Worm (Caenorhabditis elegans) whole organism, late embryonic: ENCODE data around the gene spp-12.

Experiments used
- C38D4.7 ChIP-seq: fragments of 200-800 bp; sonication (Bioruptor generic); optimal IDR thresholded peaks from 2 replicates; lab custom pipeline; 2018; ENCODE audit warnings: mild to moderate bottlenecking, missing genetic modification characterization, moderate library complexity, missing compliant biosample characterization
- F13H6.1 ChIP-seq: sonication (generic microtip); optimal IDR thresholded peaks from 2 replicates; lab custom pipeline; 2016; ENCODE audit warnings: missing genetic modification characterization, missing compliant biosample characterization
- K09A11.1 ChIP-seq: sonication (generic microtip); optimal IDR thresholded peaks from 2 replicates; lab custom pipeline; 2017; ENCODE audit warnings: antibody characterized with exemption, mild to moderate bottlenecking, missing genetic modification characterization, missing compliant biosample characterization; ENCODE audit not compliant: insufficient read depth
- ahr-1 ChIP-seq: sonication (generic microtip); optimal IDR thresholded peaks from 2 replicates; lab custom pipeline; 2016; ENCODE audit warnings: missing genetic modification characterization, missing compliant biosample characterization
- ama-1 ChIP-seq: fragments of 150-350 bp; optimal IDR thresholded peaks from 2 replicates; lab custom pipeline; 2014
- ceh-14 ChIP-seq: sonication (generic microtip); optimal IDR thresholded peaks from 2 replicates; lab custom pipeline; 2016; ENCODE audit warnings: missing genotype, missing genetic modification characterization, missing compliant biosample characterization
- ceh-18 ChIP-seq: sonication (generic microtip); optimal IDR thresholded peaks from 2 replicates; lab custom pipeline; 2016; ENCODE audit warnings: missing genetic modification characterization, missing compliant biosample characterization
- ceh-24 ChIP-seq: sonication (generic microtip); optimal IDR thresholded peaks from 2 replicates; lab custom pipeline; 2016; ENCODE audit warnings: mild to moderate bottlenecking, missing genetic modification characterization, missing compliant biosample characterization
- ceh-30 ChIP-seq: fragments of 150-350 bp; optimal IDR thresholded peaks from 2 replicates; lab custom pipeline; 2014; ENCODE audit warnings: missing biosample characterization, missing genetic modification characterization
- ceh-34 ChIP-seq: sonication (generic microtip); optimal IDR thresholded peaks from 2 replicates; lab custom pipeline; 2016; ENCODE audit warnings: mild to moderate bottlenecking, missing genetic modification characterization, missing compliant biosample characterization
- ceh-48 ChIP-seq: sonication (generic microtip); optimal IDR thresholded peaks from 2 replicates; lab custom pipeline; 2016; ENCODE audit warnings: missing genetic modification characterization, inconsistent platforms, missing compliant biosample characterization
- ceh-6 ChIP-seq: fragments of 200-800 bp; sonication (Bioruptor generic); optimal IDR thresholded peaks from 2 replicates; lab custom pipeline; 2018; ENCODE audit warnings: mild to moderate bottlenecking, missing genetic modification characterization, missing compliant biosample characterization
- ceh-9 ChIP-seq: sonication (generic microtip); optimal IDR thresholded peaks from 2 replicates; lab custom pipeline; 2016; ENCODE audit warnings: mild to moderate bottlenecking, missing genetic modification characterization, inconsistent platforms, missing compliant biosample characterization
- dmd-4 ChIP-seq: sonication (generic microtip); optimal IDR thresholded peaks from 2 replicates; lab custom pipeline; 2016; ENCODE audit warnings: borderline replicate concordance, missing genetic modification characterization, missing compliant biosample characterization
- elt-4 ChIP-seq: sonication (generic microtip); optimal IDR thresholded peaks from 2 replicates; lab custom pipeline; 2016; ENCODE audit warnings: missing genetic modification characterization, missing compliant biosample characterization
- ets-4 ChIP-seq: sonication (generic microtip); optimal IDR thresholded peaks from 2 replicates; lab custom pipeline; 2016; ENCODE audit warnings: missing genetic modification characterization, missing compliant biosample characterization
- eyg-1 ChIP-seq: sonication (generic microtip); optimal IDR thresholded peaks from 2 replicates; lab custom pipeline; 2016; ENCODE audit warnings: missing genotype, missing genetic modification characterization, missing compliant biosample characterization
- fkh-10 ChIP-seq: fragments of 150-350 bp; optimal IDR thresholded peaks from 2 replicates; lab custom pipeline; 2014; ENCODE audit warnings: missing biosample characterization, missing genetic modification reagents, missing genetic modification characterization
- fkh-6 ChIP-seq: sonication (generic microtip); optimal IDR thresholded peaks from 2 replicates; lab custom pipeline; 2016; ENCODE audit warnings: missing genetic modification characterization, missing compliant biosample characterization
- gmeb-2 ChIP-seq: sonication (generic microtip); optimal IDR thresholded peaks from 2 replicates; lab custom pipeline; 2016; ENCODE audit warnings: missing genetic modification characterization, inconsistent platforms, missing compliant biosample characterization
- hlh-13 ChIP-seq: fragments of 200-800 bp; sonication (Bioruptor generic); optimal IDR thresholded peaks from 2 replicates; lab custom pipeline; 2018; ENCODE audit warnings: mild to moderate bottlenecking, missing genetic modification characterization, missing compliant biosample characterization
- hlh-15 ChIP-seq: sonication (generic microtip); optimal IDR thresholded peaks from 2 replicates; lab custom pipeline; 2016; ENCODE audit warnings: missing genetic modification characterization, missing compliant biosample characterization
- hlh-8 ChIP-seq: sonication (generic microtip); optimal IDR thresholded peaks from 2 replicates; lab custom pipeline; 2016; ENCODE audit warnings: missing genotype, missing genetic modification characterization, missing compliant biosample characterization
- lim-6 ChIP-seq: sonication (generic microtip); optimal IDR thresholded peaks from 2 replicates; lab custom pipeline; 2016; ENCODE audit warnings: missing genetic modification characterization, missing compliant biosample characterization
- madf-2 ChIP-seq: sonication (generic microtip); optimal IDR thresholded peaks from 2 replicates; lab custom pipeline; 2017; ENCODE audit warnings: missing genetic modification characterization, missing compliant biosample characterization
- mec-3 ChIP-seq: sonication (generic microtip); optimal IDR thresholded peaks from 2 replicates; lab custom pipeline; 2016; ENCODE audit warnings: borderline replicate concordance, missing genetic modification characterization, missing compliant biosample characterization
- nfya-1 ChIP-seq: sonication (generic microtip); optimal IDR thresholded peaks from 2 replicates; lab custom pipeline; 2017; ENCODE audit warnings: missing genetic modification characterization, mild to moderate bottlenecking, missing compliant biosample characterization, antibody characterized with exemption, moderate library complexity
- nhr-232 ChIP-seq: sonication (generic microtip); optimal IDR thresholded peaks from 2 replicates; lab custom pipeline; 2016; ENCODE audit warnings: missing genetic modification characterization, missing compliant biosample characterization
- npax-4 ChIP-seq: sonication (generic microtip); optimal IDR thresholded peaks from 2 replicates; lab custom pipeline; 2016; ENCODE audit warnings: missing genetic modification characterization, missing compliant biosample characterization
- odd-2 ChIP-seq: sonication (generic microtip); optimal IDR thresholded peaks from 2 replicates; lab custom pipeline; 2017; ENCODE audit warnings: antibody characterized with exemption, mild to moderate bottlenecking, missing genetic modification characterization, missing compliant biosample characterization
- pag-3 ChIP-seq: sonication (generic microtip); optimal IDR thresholded peaks from 2 replicates; lab custom pipeline; 2016; ENCODE audit warnings: missing compliant biosample characterization, missing genetic modification characterization, borderline replicate concordance
- pax-1 ChIP-seq: fragments of 150-350 bp; optimal IDR thresholded peaks from 2 replicates; lab custom pipeline; 2014; ENCODE audit warnings: missing biosample characterization, missing genetic modification characterization
- pha-2 ChIP-seq: sonication (generic microtip); optimal IDR thresholded peaks from 2 replicates; lab custom pipeline; 2017; ENCODE audit warnings: mild to moderate bottlenecking, missing genetic modification characterization, missing compliant biosample characterization
- ref-2 ChIP-seq: sonication (generic microtip); optimal IDR thresholded peaks from 2 replicates; lab custom pipeline; 2016; ENCODE audit warnings: missing genetic modification characterization, missing compliant biosample characterization
- rnt-1 ChIP-seq: sonication (generic microtip); optimal IDR thresholded peaks from 2 replicates; lab custom pipeline; 2016; ENCODE audit warnings: missing genetic modification characterization, missing compliant biosample characterization
- sdc-2 ChIP-seq: sonication (generic microtip); optimal IDR thresholded peaks from 2 replicates; lab custom pipeline; 2016; ENCODE audit warnings: missing genotype, missing genetic modification characterization, missing compliant biosample characterization
- sox-2 ChIP-seq: fragments of 200-800 bp; sonication (Bioruptor generic); IDR thresholded peaks from 2 replicates; pipeline ENCODE4 v1.3.6; 2022; ENCODE audit warnings: missing genetic modification reagents, missing genetic modification characterization, missing compliant biosample characterization
- sox-4 ChIP-seq: sonication (generic microtip); optimal IDR thresholded peaks from 2 replicates; lab custom pipeline; 2017; ENCODE audit warnings: mild to moderate bottlenecking, missing genetic modification characterization, inconsistent platforms, missing compliant biosample characterization
- syd-9 ChIP-seq: sonication (generic microtip); optimal IDR thresholded peaks from 2 replicates; lab custom pipeline; 2016; ENCODE audit warnings: mild to moderate bottlenecking, missing genetic modification characterization, moderate library complexity, missing compliant biosample characterization
- unc-86 ChIP-seq: sonication (generic microtip); optimal IDR thresholded peaks from 2 replicates; lab custom pipeline; 2016; ENCODE audit warnings: missing genetic modification characterization, missing compliant biosample characterization
- zip-5 ChIP-seq: sonication (generic microtip); optimal IDR thresholded peaks from 2 replicates; lab custom pipeline; 2016; ENCODE audit warnings: missing genetic modification characterization, missing compliant biosample characterization
- ztf-16 ChIP-seq: sonication (generic microtip); optimal IDR thresholded peaks from 2 replicates; lab custom pipeline; 2017; ENCODE audit warnings: missing genetic modification characterization, missing compliant biosample characterization

Gene spp-12

DNA sequence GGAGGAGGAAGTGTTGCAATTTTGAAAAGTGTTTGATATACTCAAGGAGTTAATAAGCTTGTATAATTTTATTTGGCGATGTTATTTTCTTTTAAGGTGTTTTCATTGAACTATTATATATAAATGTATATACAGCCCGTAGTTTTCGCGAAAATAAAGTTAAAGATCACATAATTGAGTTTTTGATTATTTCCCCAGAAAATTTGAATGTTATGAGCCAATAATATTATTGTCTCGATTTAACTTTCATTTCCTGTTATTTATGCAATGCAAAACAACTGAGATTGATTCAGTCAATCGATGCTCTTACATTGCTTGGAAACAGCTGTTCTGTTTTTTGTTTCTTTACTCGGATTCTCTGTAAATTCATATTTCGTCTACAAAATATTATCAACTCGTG, 41.2 kb upstream of the spp-12 start, which contains the start of gene srx-133:
Gene srx-133, plus strand, starts transcription at position 301 of the 400 bp plus-strand sequence.
- TF ChIP-seq syd-9 (tag; lab: Kevin White, UChicago): no peak
- TF ChIP-seq pag-3 (tag; lab: Kevin White, UChicago): no peak
- no peak for TF ChIP-seq hlh-8 (tag; lab: Kevin White, UChicago)
- TF ChIP-seq hlh-15: no peak
- TF ChIP-seq npax-4 (tag; lab: Kevin White, UChicago): no peak
- TF ChIP-seq sox-2 (GFP tag; lab: Robert Waterston, UW): no peak
- no peak for TF ChIP-seq F13H6.1 (tag; lab: Kevin White, UChicago)
- TF ChIP-seq pax-1 (tag; lab: Kevin White, UChicago): no peak
- TF ChIP-seq fkh-6 (tag; lab: Kevin White, UChicago): no peak
- TF ChIP-seq zip-5: no peak
- TF ChIP-seq ref-2: no peak
- TF ChIP-seq hlh-13: no peak
- no peak for TF ChIP-seq unc-86 (tag; lab: Kevin White, UChicago)
- TF ChIP-seq K09A11.1: no peak
- no peak for TF ChIP-seq odd-2 (tag; lab: Kevin White, UChicago)
- no peak for TF ChIP-seq ceh-48 (tag; lab: Kevin White, UChicago)
- TF ChIP-seq sdc-2: no peak
- no peak for TF ChIP-seq ztf-16
- TF ChIP-seq elt-4 (tag; lab: Kevin White, UChicago): no peak
- no peak for TF ChIP-seq ceh-24 (tag; lab: Kevin White, UChicago)

DNA sequence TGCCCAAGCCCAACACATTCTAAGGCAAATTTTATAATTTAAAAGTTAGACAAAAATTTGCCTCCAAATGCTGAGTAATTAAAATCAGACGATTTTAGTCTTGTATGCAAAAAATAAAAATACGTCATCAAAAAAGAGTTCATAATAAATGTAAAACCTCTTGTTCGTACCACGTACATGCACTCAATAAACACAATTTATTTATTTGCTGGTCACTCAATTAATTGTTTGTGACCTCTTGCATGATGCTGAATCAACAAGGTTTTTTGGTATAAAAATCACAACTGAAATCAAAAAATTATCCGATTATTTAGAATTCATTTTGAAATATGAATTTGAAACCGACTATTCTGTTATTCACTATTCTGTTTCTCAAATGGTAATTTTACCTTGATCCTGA, 39.4 kb upstream of the spp-12 start, which contains the start of gene hpx-2:
Gene hpx-2, plus strand, starts transcription at position 301 of the 400 bp plus-strand sequence.
- TF ChIP-seq C38D4.7 (no peak), ama-1 (lab: Kevin White, UChicago) (no peak), gmeb-2 (tag; lab: Kevin White, UChicago) (no peak), ceh-48 (tag; lab: Kevin White, UChicago) (no peak), fkh-6 (tag; lab: Kevin White, UChicago) (no peak), sdc-2 (no peak), ceh-6 (GFP tag; lab: Kevin White, UChicago) (no peak), sox-2 (GFP tag; lab: Robert Waterston, UW) (no peak), ahr-1 (tag; lab: Kevin White, UChicago) (no peak), npax-4 (tag; lab: Kevin White, UChicago) (no peak), ceh-18 (tag; lab: Kevin White, UChicago) (no peak), ceh-14 (no peak), hlh-13 (no peak), madf-2 (tag; lab: Kevin White, UChicago) (no peak), dmd-4 (tag; lab: Kevin White, UChicago) (no peak), ets-4 (tag; lab: Kevin White, UChicago) (no peak), ceh-30 (no peak), sox-4 (no peak), fkh-10 (GFP tag; lab: Kevin White, UChicago) (no peak)
- TF ChIP-seq, all 69 proteins: peak for 0

DNA sequence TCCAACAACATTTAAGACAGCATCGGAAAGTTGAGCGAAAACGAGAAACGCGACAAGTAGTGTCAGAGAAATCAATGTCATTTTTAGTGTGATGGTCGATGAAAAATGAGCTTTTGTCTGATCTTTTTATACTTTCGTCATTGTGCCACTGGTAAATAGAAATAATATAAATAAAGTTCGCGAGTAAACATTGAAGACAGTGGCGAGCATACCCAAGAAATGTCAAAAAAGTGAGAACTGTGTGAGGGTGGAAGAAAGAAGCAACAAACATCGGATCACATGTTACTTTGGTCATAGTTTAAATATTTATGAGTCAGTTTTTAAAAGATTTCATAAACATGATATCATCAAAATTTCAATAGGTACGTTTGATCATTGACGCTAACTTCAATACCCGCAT, 35.3 kb upstream of the spp-12 start, which contains the start of gene ttr-21:
Gene ttr-21, minus strand, starts transcription at position 100 of the 400 bp plus-strand sequence.
- TF ChIP-seq madf-2 (tag; lab: Kevin White, UChicago): no peak
- TF ChIP-seq eyg-1 (tag; lab: Kevin White, UChicago): no peak
- TF ChIP-seq nfya-1: no peak
- no peak for TF ChIP-seq nhr-232 (tag; lab: Kevin White, UChicago)
- TF ChIP-seq mec-3 (tag; lab: Kevin White, UChicago): no peak
- no peak for TF ChIP-seq rnt-1
- no peak for TF ChIP-seq pag-3 (tag; lab: Kevin White, UChicago)
- TF ChIP-seq syd-9 (tag; lab: Kevin White, UChicago): no peak
- TF ChIP-seq dmd-4 (tag; lab: Kevin White, UChicago): no peak
- no peak for TF ChIP-seq pha-2 (tag; lab: Kevin White, UChicago)
- TF ChIP-seq hlh-15: no peak
- no peak for TF ChIP-seq ceh-9 (tag; lab: Kevin White, UChicago)
- TF ChIP-seq lim-6 (tag; lab: Kevin White, UChicago): no peak
- no peak for TF ChIP-seq unc-86 (tag; lab: Kevin White, UChicago)
- no peak for TF ChIP-seq ceh-24 (tag; lab: Kevin White, UChicago)
- no peak for TF ChIP-seq ceh-30
- no peak for TF ChIP-seq ceh-34 (tag; lab: Kevin White, UChicago)
- TF ChIP-seq sox-2 (GFP tag; lab: Robert Waterston, UW): no peak
